Fruit fly (Drosophila melanogaster) whole organism: Measurements from ENCODE around the gene CG32246.

Experiments
- CG8478 ChIP-seq: fragments of >200 bp; optimal IDR thresholded peaks from 2 replicates; lab custom pipeline; 2018; ENCODE audit warnings: inconsistent platforms
- Dll ChIP-seq: fragments of >200 bp; optimal IDR thresholded peaks from 2 replicates; lab custom pipeline; 2017
- EcR ChIP-seq, 2 experiments: fragments of >200 bp; optimal IDR thresholded peaks; 2 replicates each; lab custom pipeline; 2017; ENCODE audit warnings: missing biosample characterization in 2 of 2, missing genetic modification characterization in 2 of 2, missing genetic modification reagents in 2 of 2
- pan ChIP-seq: fragments of >200 bp; optimal IDR thresholded peaks from 2 replicates; lab custom pipeline; 2017
- psq ChIP-seq: fragments of >200 bp; optimal IDR thresholded peaks from 2 replicates; lab custom pipeline; 2017
- usp ChIP-seq: fragments of >200 bp; optimal IDR thresholded peaks from 2 replicates; lab custom pipeline; 2017; ENCODE audit warnings: missing biosample characterization, missing genetic modification characterization, mixed read lengths

DNA sequence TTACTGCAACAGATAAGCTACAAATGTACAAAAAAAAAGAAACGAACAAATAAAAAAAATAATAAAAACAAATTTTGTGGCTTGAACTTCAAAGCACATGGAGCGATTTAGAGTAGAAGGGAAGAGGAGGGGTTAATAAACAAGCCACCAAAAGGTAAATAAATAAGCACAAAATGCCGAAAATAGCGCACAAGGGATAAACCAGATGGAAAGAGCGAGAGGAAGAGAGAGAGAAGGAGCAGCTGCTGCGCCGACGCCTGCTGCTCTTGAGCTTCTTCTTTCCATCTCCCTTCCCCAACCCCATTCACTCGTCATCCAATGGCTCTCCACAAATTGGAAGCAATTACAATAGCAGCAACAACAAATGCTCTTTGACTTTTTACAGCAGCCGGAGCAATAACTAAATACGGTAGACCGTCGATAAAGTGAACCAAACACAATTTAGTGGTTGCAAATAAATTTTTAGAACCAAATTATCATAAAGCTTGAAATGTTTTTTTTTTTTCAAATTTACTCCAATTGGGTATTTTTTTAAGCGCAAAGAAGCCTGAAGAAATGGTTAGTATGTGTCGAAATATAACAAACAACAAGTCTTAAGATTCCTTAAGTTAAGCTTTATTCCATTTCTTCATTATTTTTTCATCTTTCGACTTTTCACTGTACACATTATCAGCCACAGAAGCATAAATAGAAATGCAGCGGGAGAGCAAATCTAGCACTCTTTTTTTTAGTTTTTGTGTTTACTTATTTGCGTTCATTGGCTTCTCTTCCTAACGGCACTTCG lies 3.5 kb downstream of the CG32246 start:
- TF ChIP-seq EcR (GFP tag; optimal IDR thresholded peaks at IDR 0.05; lab: Kevin White, UChicago): peak in 1 of 2 experiments; percentile 28
- TF ChIP-seq psq (lab: Kevin White, UChicago): no peak
- TF ChIP-seq Dll (lab: Kevin White, UChicago): no peak
- TF ChIP-seq pan: no peak
- TF ChIP-seq CG8478 (lab: Kevin White, UChicago): no peak
- TF ChIP-seq usp (GFP tag; lab: Kevin White, UChicago): no peak
